Worm (Caenorhabditis elegans) whole organism, young adult: Measurements from ENCODE around the gene T27E9.6.

Experiments used
- B0261.1 ChIP-seq: sonication (generic microtip); optimal IDR thresholded peaks from 2 replicates; lab custom pipeline; 2016; ENCODE audit warnings: mild to moderate bottlenecking, missing genetic modification characterization, moderate library complexity, missing compliant biosample characterization
- F22D6.2 ChIP-seq: sonication (generic microtip); optimal IDR thresholded peaks from 2 replicates; lab custom pipeline; 2016; ENCODE audit warnings: mild to moderate bottlenecking, missing genetic modification characterization, missing compliant biosample characterization
- F52B5.7 ChIP-seq: sonication (generic microtip); optimal IDR thresholded peaks from 2 replicates; lab custom pipeline; 2016; ENCODE audit warnings: mild to moderate bottlenecking, missing genetic modification characterization, missing compliant biosample characterization
- K12H6.12 ChIP-seq: fragments of 200-800 bp; sonication (Bioruptor generic); optimal IDR thresholded peaks from 2 replicates; lab custom pipeline; 2018; ENCODE audit warnings: mild to moderate bottlenecking, missing genetic modification characterization, missing compliant biosample characterization
- T07F8.4 ChIP-seq: sonication (generic microtip); optimal IDR thresholded peaks from 2 replicates; lab custom pipeline; 2016; ENCODE audit warnings: mild to moderate bottlenecking, missing genetic modification characterization, moderate library complexity, missing compliant biosample characterization
- Y53G8AR.9 ChIP-seq: fragments of 200-800 bp; sonication (Bioruptor generic); conservative IDR thresholded peaks from 2 replicates; pipeline ENCODE4 v1.3.6; 2022; ENCODE audit warnings: missing genetic modification reagents, missing genetic modification characterization, missing compliant biosample characterization
- Y67H2A.10 ChIP-seq: fragments of 200-800 bp; sonication (Bioruptor generic); conservative IDR thresholded peaks from 2 replicates; pipeline ENCODE4 v1.3.6; 2022; ENCODE audit warnings: missing genetic modification reagents, missing genetic modification characterization, missing compliant biosample characterization
- Y79H2A.3 ChIP-seq: fragments of 200-800 bp; sonication (Bioruptor generic); conservative IDR thresholded peaks from 2 replicates; pipeline ENCODE4 v1.3.6; 2022; ENCODE audit warnings: missing genetic modification reagents, missing genetic modification characterization, missing compliant biosample characterization
- ZK185.1 ChIP-seq: sonication (generic microtip); optimal IDR thresholded peaks from 2 replicates; lab custom pipeline; 2016; ENCODE audit warnings: mild to moderate bottlenecking, missing genetic modification characterization, missing compliant biosample characterization; ENCODE audit not compliant: poor library complexity, severe bottlenecking
- ama-1 ChIP-seq, 3 experiments: fragments of 150-350 bp in 1 of 3; sonication (generic microtip) in 2 of 3; optimal IDR thresholded peaks; 2 replicates each; lab custom pipeline; 2014 to 2018; ENCODE audit warnings: missing biosample characterization in 2 of 3, missing genetic modification characterization in 2 of 3, missing genetic modification reagents in 2 of 3
- atf-7 ChIP-seq: sonication (generic microtip); optimal IDR thresholded peaks from 2 replicates; lab custom pipeline; 2017; ENCODE audit warnings: mild to moderate bottlenecking, missing genetic modification characterization, missing compliant biosample characterization
- athp-1 ChIP-seq: sonication (generic microtip); optimal IDR thresholded peaks from 2 replicates; lab custom pipeline; 2017; ENCODE audit warnings: mild to moderate bottlenecking, missing genetic modification characterization, missing compliant biosample characterization
- attf-3 ChIP-seq: fragments of 200-800 bp; sonication (Bioruptor generic); conservative IDR thresholded peaks from 2 replicates; pipeline ENCODE4 v1.3.6; 2022; ENCODE audit warnings: missing genetic modification reagents, missing genetic modification characterization, missing compliant biosample characterization
- ccch-3 ChIP-seq: fragments of 200-800 bp; sonication (Bioruptor generic); optimal IDR thresholded peaks from 2 replicates; lab custom pipeline; 2018; ENCODE audit warnings: mild to moderate bottlenecking, missing genetic modification characterization, missing compliant biosample characterization
- cebp-1 ChIP-seq, 2 experiments: fragments of 200-800 bp in 1 of 2; sonication (Bioruptor generic) in 1 of 2; sonication (generic microtip) in 1 of 2; IDR thresholded peaks in 1 of 2; optimal IDR thresholded peaks in 1 of 2; 2 replicates each; pipeline versions ENCODE4 v1.3.6 to Lab custom; 2017 to 2022; ENCODE audit warnings: missing compliant biosample characterization in 2 of 2, missing genetic modification characterization in 2 of 2, mild to moderate bottlenecking in 1 of 2, missing genetic modification reagents in 1 of 2, moderate library complexity in 1 of 2
- cebp-2 ChIP-seq: fragments of 200-800 bp; sonication (Bioruptor generic); IDR thresholded peaks from 2 replicates; pipeline ENCODE4 v1.3.6; 2022; ENCODE audit warnings: missing genetic modification characterization, missing compliant biosample characterization
- ceh-27 ChIP-seq: fragments of 200-800 bp; sonication (Bioruptor generic); optimal IDR thresholded peaks from 2 replicates; lab custom pipeline; 2018; ENCODE audit warnings: mild to moderate bottlenecking, missing genetic modification characterization, moderate library complexity, missing compliant biosample characterization
- ceh-40 ChIP-seq: fragments of 200-800 bp; sonication (Bioruptor generic); IDR thresholded peaks from 2 replicates; pipeline ENCODE4 v1.3.6; 2022; ENCODE audit warnings: missing genetic modification characterization, missing compliant biosample characterization
- ceh-91 ChIP-seq: fragments of 200-800 bp; sonication (Bioruptor generic); IDR thresholded peaks from 2 replicates; pipeline ENCODE4 v1.3.6; 2022; ENCODE audit warnings: missing genetic modification reagents, missing genetic modification characterization, missing compliant biosample characterization
- chd-7 ChIP-seq: sonication (generic microtip); optimal IDR thresholded peaks from 2 replicates; lab custom pipeline; 2016; ENCODE audit warnings: mild to moderate bottlenecking, missing genetic modification characterization, moderate library complexity, missing compliant biosample characterization
- dox-1 ChIP-seq: fragments of 200-800 bp; sonication (Bioruptor generic); IDR thresholded peaks from 2 replicates; pipeline ENCODE4 v1.3.6; 2022; ENCODE audit warnings: missing genetic modification reagents, missing genetic modification characterization, missing compliant biosample characterization
- egl-18 ChIP-seq: fragments of 200-800 bp; sonication (Bioruptor generic); IDR thresholded peaks from 2 replicates; pipeline ENCODE4 v1.3.6; 2022; ENCODE audit warnings: missing genetic modification reagents, missing genetic modification characterization, missing compliant biosample characterization
- egrh-3 ChIP-seq: fragments of 200-800 bp; sonication (Bioruptor generic); IDR thresholded peaks from 2 replicates; pipeline ENCODE4 v1.3.6; 2022; ENCODE audit warnings: missing genetic modification reagents, missing genetic modification characterization, missing compliant biosample characterization
- ekl-4 ChIP-seq: fragments of 200-800 bp; sonication (Bioruptor generic); IDR thresholded peaks from 2 replicates; pipeline ENCODE4 v1.3.6; 2022; ENCODE audit warnings: missing genetic modification reagents, missing genetic modification characterization, missing compliant biosample characterization
- him-1 ChIP-seq: sonication (generic microtip); optimal IDR thresholded peaks from 2 replicates; lab custom pipeline; 2016; ENCODE audit warnings: missing genotype, missing genetic modification reagents, missing genetic modification characterization, missing compliant biosample characterization
- hlh-26 ChIP-seq: fragments of 200-800 bp; sonication (Bioruptor generic); conservative IDR thresholded peaks from 2 replicates; pipeline ENCODE4 v1.3.6; 2022; ENCODE audit warnings: missing genetic modification reagents, missing genetic modification characterization, missing compliant biosample characterization
- lin-35 ChIP-seq, 3 experiments: fragments of 150-350 bp in 2 of 3; sonication (generic microtip) in 1 of 3; optimal IDR thresholded peaks; 2 replicates each; lab custom pipeline; 2014 to 2018; ENCODE audit warnings: missing biosample characterization in 3 of 3, missing genetic modification characterization in 3 of 3, missing genetic modification reagents in 3 of 3
- lir-1 ChIP-seq: fragments of 200-800 bp; sonication (Bioruptor generic); conservative IDR thresholded peaks from 2 replicates; pipeline ENCODE4 v1.3.6; 2022; ENCODE audit warnings: missing genetic modification reagents, missing genetic modification characterization, missing compliant biosample characterization
- lsl-1 ChIP-seq: fragments of 200-800 bp; sonication (Bioruptor generic); optimal IDR thresholded peaks from 2 replicates; lab custom pipeline; 2018; ENCODE audit warnings: mild to moderate bottlenecking, missing genetic modification characterization, moderate library complexity, missing compliant biosample characterization
- madf-10 ChIP-seq: sonication (generic microtip); optimal IDR thresholded peaks from 2 replicates; lab custom pipeline; 2016; ENCODE audit warnings: mild to moderate bottlenecking, missing genetic modification characterization, missing compliant biosample characterization
- madf-3 ChIP-seq: fragments of 200-800 bp; sonication (Bioruptor generic); IDR thresholded peaks from 2 replicates; pipeline ENCODE4 v1.3.6; 2022; ENCODE audit warnings: missing genetic modification reagents, missing genetic modification characterization, missing compliant biosample characterization
- madf-6 ChIP-seq: fragments of 200-800 bp; sonication (Bioruptor generic); IDR thresholded peaks from 2 replicates; pipeline ENCODE4 v1.3.6; 2022; ENCODE audit warnings: missing genetic modification reagents, missing genetic modification characterization, missing compliant biosample characterization
- madf-8 ChIP-seq: fragments of 200-800 bp; sonication (Bioruptor generic); conservative IDR thresholded peaks from 2 replicates; pipeline ENCODE4 v1.3.6; 2022; ENCODE audit warnings: missing genetic modification reagents, missing genetic modification characterization, missing compliant biosample characterization
- mel-28 ChIP-seq: sonication (generic microtip); optimal IDR thresholded peaks from 2 replicates; lab custom pipeline; 2016; ENCODE audit warnings: borderline replicate concordance, mild to moderate bottlenecking, missing genetic modification characterization, missing compliant biosample characterization
- nhr-27 ChIP-seq: fragments of 200-800 bp; sonication (Bioruptor generic); optimal IDR thresholded peaks from 2 replicates; lab custom pipeline; 2018; ENCODE audit warnings: mild to moderate bottlenecking, missing genetic modification characterization, moderate library complexity, missing compliant biosample characterization
- nhr-80 ChIP-seq: sonication (generic microtip); optimal IDR thresholded peaks from 2 replicates; lab custom pipeline; 2016; ENCODE audit warnings: missing genetic modification characterization, missing compliant biosample characterization
- snpc-1.1 ChIP-seq: sonication (generic microtip); optimal IDR thresholded peaks from 2 replicates; lab custom pipeline; 2017; ENCODE audit warnings: missing genetic modification characterization, mild to moderate bottlenecking, missing compliant biosample characterization, antibody characterized with exemption, moderate library complexity, missing genotype, missing genetic modification reagents; ENCODE audit not compliant: insufficient read depth
- snpc-1.3 ChIP-seq: sonication (generic microtip); optimal IDR thresholded peaks from 2 replicates; lab custom pipeline; 2017; ENCODE audit warnings: missing genetic modification characterization, mild to moderate bottlenecking, missing compliant biosample characterization, antibody characterized with exemption, moderate library complexity, missing genotype, missing genetic modification reagents; ENCODE audit not compliant: insufficient read depth
- somi-1 ChIP-seq: fragments of 200-800 bp; sonication (Bioruptor generic); optimal IDR thresholded peaks from 2 replicates; lab custom pipeline; 2018; ENCODE audit warnings: mild to moderate bottlenecking, missing genetic modification characterization, missing compliant biosample characterization
- sptf-2 ChIP-seq: fragments of 200-800 bp; sonication (Bioruptor generic); optimal IDR thresholded peaks from 2 replicates; lab custom pipeline; 2018; ENCODE audit warnings: mild to moderate bottlenecking, missing genetic modification characterization, missing compliant biosample characterization
- tlf-1 ChIP-seq: fragments of 200-800 bp; sonication (Bioruptor generic); optimal IDR thresholded peaks from 2 replicates; lab custom pipeline; 2018; ENCODE audit warnings: mild to moderate bottlenecking, missing genetic modification characterization, missing compliant biosample characterization
- unc-62 ChIP-seq: fragments of 150-350 bp; optimal IDR thresholded peaks from 2 replicates; lab custom pipeline; 2014; ENCODE audit warnings: missing biosample characterization, missing genetic modification reagents, missing genetic modification characterization
- ztf-18 ChIP-seq: sonication (generic microtip); optimal IDR thresholded peaks from 2 replicates; lab custom pipeline; 2016; ENCODE audit warnings: missing genotype, mild to moderate bottlenecking, missing genetic modification characterization, missing compliant biosample characterization
- ztf-22 ChIP-seq: fragments of 200-800 bp; sonication (Bioruptor generic); optimal IDR thresholded peaks from 2 replicates; lab custom pipeline; 2018; ENCODE audit warnings: mild to moderate bottlenecking, missing genetic modification characterization, moderate library complexity, missing compliant biosample characterization
- ztf-26 ChIP-seq: sonication (generic microtip); optimal IDR thresholded peaks from 2 replicates; lab custom pipeline; 2017; ENCODE audit warnings: missing genetic modification characterization, missing compliant biosample characterization

The T27E9.6 gene

ce11 chrIII:13462965-13463783 lies 13.4 kb downstream of the T27E9.6 start, which contains the start of gene ant-1.1 (continued):
- no peak for TF ChIP-seq egl-18
- peak; percentile 81 for TF ChIP-seq athp-1
- TF ChIP-seq madf-10 (tag; lab: Kevin White, UChicago): peak; percentile 74
- peak; percentile 85 for TF ChIP-seq madf-6 (GFP tag; lab: Robert Waterston, UW)
- peak; percentile 53; the same call in 1 of the 2 replicates for TF ChIP-seq attf-3 (GFP tag; lab: Robert Waterston, UW)
- TF ChIP-seq him-1 (tag; lab: Kevin White, UChicago): no peak
- peak; percentile 84 for TF ChIP-seq Y67H2A.10 (GFP tag; lab: Robert Waterston, UW)
- TF ChIP-seq egrh-3: peak; percentile 88
- no peak for TF ChIP-seq snpc-1.1 (tag; lab: Kevin White, UChicago)
- TF ChIP-seq F22D6.2 (tag; lab: Kevin White, UChicago): peak; percentile 1
- no peak for TF ChIP-seq unc-62
- TF ChIP-seq Y79H2A.3 (GFP tag; lab: Robert Waterston, UW): no peak
- TF ChIP-seq B0261.1: peak; percentile 4
- TF ChIP-seq snpc-1.3 (tag; lab: Kevin White, UChicago): peak; percentile 84
- TF ChIP-seq ztf-22 (GFP tag; lab: Kevin White, UChicago): no peak
- peak; percentile 38 for TF ChIP-seq mel-28 (tag; lab: Kevin White, UChicago)
- TF ChIP-seq somi-1: peak; percentile 35
- peak; percentile 29; the same call in 1 of the 2 replicates for TF ChIP-seq madf-8 (GFP tag; lab: Robert Waterston, UW)
- no peak for TF ChIP-seq hlh-26 (GFP tag; lab: Robert Waterston, UW)
- no peak for TF ChIP-seq F52B5.7 (tag; lab: Kevin White, UChicago)
- peak; percentile 82 for TF ChIP-seq ama-1 (optimal IDR thresholded peaks at IDR 0.05; lab: Kevin White, UChicago)
- TF ChIP-seq ama-1 (GFP tag; optimal IDR thresholded peaks at IDR 0.05; lab: Kevin White, UChicago): no peak
- TF ChIP-seq sptf-2 (GFP tag; lab: Kevin White, UChicago): peak; percentile 22
- TF ChIP-seq chd-7 (tag; lab: Kevin White, UChicago): peak; percentile 66
- peak; percentile 78 for TF ChIP-seq ceh-91 (GFP tag; lab: Robert Waterston, UW)
- peak; percentile 82 for TF ChIP-seq dox-1
- peak; percentile 85 for TF ChIP-seq ztf-26 (tag; lab: Kevin White, UChicago)
- peak; percentile 88 for TF ChIP-seq lir-1 (GFP tag; lab: Robert Waterston, UW)
- peak; percentile 94 for TF ChIP-seq tlf-1 (GFP tag; lab: Kevin White, UChicago)
- no peak for TF ChIP-seq ceh-40 (GFP tag; lab: Robert Waterston, UW)
- TF ChIP-seq lsl-1: peak; percentile 88
- TF ChIP-seq lin-35 (GFP tag; optimal IDR thresholded peaks at IDR 0.05; lab: Kevin White, UChicago): peak; percentile 13 to 96 (median 66)
- peak; percentile 87 for TF ChIP-seq ztf-18
- TF ChIP-seq cebp-2 (GFP tag; lab: Robert Waterston, UW): no peak
- peak; percentile 92 for TF ChIP-seq ekl-4
- peak; percentile 91 for TF ChIP-seq madf-3 (GFP tag; lab: Robert Waterston, UW)
- peak; percentile 81 for TF ChIP-seq atf-7
- TF ChIP-seq cebp-1 (GFP tag; IDR thresholded peaks at IDR 0.05; lab: Robert Waterston, UW): peak; percentile 69
- peak; percentile 84 for TF ChIP-seq cebp-1 (tag; optimal IDR thresholded peaks at IDR 0.05; lab: Kevin White, UChicago)
- peak; percentile 95 for TF ChIP-seq Y53G8AR.9
- TF ChIP-seq ccch-3 (GFP tag; lab: Kevin White, UChicago): no peak
- TF ChIP-seq K12H6.12: peak; percentile 85
- TF ChIP-seq nhr-80 (tag; lab: Kevin White, UChicago): peak; percentile 63
- TF ChIP-seq nhr-27 (tag; lab: Kevin White, UChicago): no peak
- peak; percentile 89 for TF ChIP-seq ceh-27 (GFP tag; lab: Kevin White, UChicago)
- no peak for TF ChIP-seq T07F8.4 (tag; lab: Kevin White, UChicago)
- peak; percentile 85 for TF ChIP-seq ZK185.1 (tag; lab: Kevin White, UChicago)
